Worm (Caenorhabditis elegans) whole organism, late embryonic: ENCODE results near the gene Y75B8A.7.

Experiments used
- F13H6.1 ChIP-seq: sonication (generic microtip); optimal IDR thresholded peaks from 2 replicates; lab custom pipeline; 2016; ENCODE audit warnings: missing genetic modification characterization, missing compliant biosample characterization
- K02D7.2 ChIP-seq: sonication (generic microtip); optimal IDR thresholded peaks from 2 replicates; lab custom pipeline; 2017; ENCODE audit warnings: mild to moderate bottlenecking, missing genetic modification characterization, missing compliant biosample characterization
- ama-1 ChIP-seq: fragments of 150-350 bp; optimal IDR thresholded peaks from 2 replicates; lab custom pipeline; 2014
- ceh-2 ChIP-seq: sonication (generic microtip); optimal IDR thresholded peaks from 2 replicates; lab custom pipeline; 2016; ENCODE audit warnings: missing genotype, missing genetic modification characterization, missing compliant biosample characterization
- ceh-6 ChIP-seq: fragments of 200-800 bp; sonication (Bioruptor generic); optimal IDR thresholded peaks from 2 replicates; lab custom pipeline; 2018; ENCODE audit warnings: mild to moderate bottlenecking, missing genetic modification characterization, missing compliant biosample characterization
- elt-2 ChIP-seq: sonication (generic microtip); optimal IDR thresholded peaks from 2 replicates; lab custom pipeline; 2016; ENCODE audit warnings: missing genetic modification reagents, missing genetic modification characterization, missing compliant biosample characterization
- fkh-10 ChIP-seq: fragments of 150-350 bp; optimal IDR thresholded peaks from 2 replicates; lab custom pipeline; 2014; ENCODE audit warnings: missing biosample characterization, missing genetic modification reagents, missing genetic modification characterization
- gmeb-2 ChIP-seq: sonication (generic microtip); optimal IDR thresholded peaks from 2 replicates; lab custom pipeline; 2016; ENCODE audit warnings: missing genetic modification characterization, inconsistent platforms, missing compliant biosample characterization
- hlh-6 ChIP-seq: sonication (generic microtip); optimal IDR thresholded peaks from 2 replicates; lab custom pipeline; 2016; ENCODE audit warnings: missing genotype, missing genetic modification characterization, missing compliant biosample characterization
- lin-11 ChIP-seq: fragments of 200-800 bp; sonication (Bioruptor generic); optimal IDR thresholded peaks from 2 replicates; lab custom pipeline; 2018; ENCODE audit warnings: mild to moderate bottlenecking, missing genetic modification characterization, missing compliant biosample characterization
- nfya-1 ChIP-seq: sonication (generic microtip); optimal IDR thresholded peaks from 2 replicates; lab custom pipeline; 2017; ENCODE audit warnings: missing genetic modification characterization, mild to moderate bottlenecking, missing compliant biosample characterization, antibody characterized with exemption, moderate library complexity
- sdc-2 ChIP-seq: sonication (generic microtip); optimal IDR thresholded peaks from 2 replicates; lab custom pipeline; 2016; ENCODE audit warnings: missing genotype, missing genetic modification characterization, missing compliant biosample characterization
- ttx-3 ChIP-seq: sonication (generic microtip); optimal IDR thresholded peaks from 2 replicates; lab custom pipeline; 2016; ENCODE audit warnings: missing genetic modification reagents, missing genetic modification characterization, missing compliant biosample characterization
- unc-86 ChIP-seq: sonication (generic microtip); optimal IDR thresholded peaks from 2 replicates; lab custom pipeline; 2016; ENCODE audit warnings: missing genetic modification characterization, missing compliant biosample characterization

DNA sequence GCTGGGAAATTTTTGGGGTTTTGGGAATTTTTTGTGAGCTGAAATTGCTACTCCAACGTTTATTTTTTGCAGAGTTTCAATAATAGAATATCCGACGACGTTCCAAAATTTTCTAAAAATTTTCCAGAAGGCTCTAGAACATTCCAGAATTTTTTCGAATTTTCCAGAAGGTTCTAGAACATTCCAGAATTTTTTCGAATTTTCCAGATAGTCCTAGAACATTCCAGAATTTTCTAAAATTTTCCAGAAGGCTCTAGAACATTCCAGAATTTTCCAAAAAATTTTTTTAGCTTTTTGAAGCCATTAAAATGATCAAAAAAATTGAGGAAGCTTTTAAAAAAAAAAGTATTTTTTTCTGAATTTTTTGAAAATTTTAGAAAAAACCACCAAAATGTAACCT, 29.3 kb upstream of the Y75B8A.7 start:
- TF ChIP-seq fkh-10 (GFP tag; lab: Kevin White, UChicago) (no peak), gmeb-2 (tag; lab: Kevin White, UChicago) (no peak), ama-1 (lab: Kevin White, UChicago) (no peak), hlh-6 (no peak), F13H6.1 (tag; lab: Kevin White, UChicago) (no peak), ceh-2 (tag; lab: Kevin White, UChicago) (no peak), ttx-3 (no peak), nfya-1 (no peak), ceh-6 (no peak), K02D7.2 (tag; lab: Kevin White, UChicago) (no peak), sdc-2 (no peak), elt-2 (tag; lab: Kevin White, UChicago) (no peak), unc-86 (tag; lab: Kevin White, UChicago) (no peak), lin-11 (tag; lab: Kevin White, UChicago) (no peak)
